Worm (Caenorhabditis elegans) whole organism, L3 larva: Measurements from ENCODE around the gene ttc-39B.

Experiments
- R02D3.7 ChIP-seq: fragments of 150-350 bp; optimal IDR thresholded peaks from 2 replicates; lab custom pipeline; 2014; ENCODE audit warnings: missing biosample characterization, missing genetic modification characterization
- aly-2 ChIP-seq: fragments of 150-350 bp; optimal IDR thresholded peaks from 2 replicates; lab custom pipeline; 2014; ENCODE audit warnings: missing biosample characterization, missing genetic modification characterization
- ceh-16 ChIP-seq: sonication (generic microtip); optimal IDR thresholded peaks from 2 replicates; lab custom pipeline; 2017; ENCODE audit warnings: missing biosample characterization, missing genetic modification characterization
- ceh-28 ChIP-seq: fragments of 150-350 bp; optimal IDR thresholded peaks from 2 replicates; lab custom pipeline; 2014; ENCODE audit warnings: missing biosample characterization, missing genetic modification reagents, missing genetic modification characterization
- ceh-82 ChIP-seq: fragments of 150-350 bp; optimal IDR thresholded peaks from 2 replicates; lab custom pipeline; 2014; ENCODE audit warnings: missing biosample characterization, missing genetic modification characterization
- ceh-9 ChIP-seq: sonication (generic microtip); optimal IDR thresholded peaks from 2 replicates; lab custom pipeline; 2018; ENCODE audit warnings: missing biosample characterization, missing genetic modification characterization
- daf-12 ChIP-seq: fragments of 150-350 bp; optimal IDR thresholded peaks from 2 replicates; lab custom pipeline; 2014; ENCODE audit warnings: missing biosample characterization, missing genetic modification reagents, missing genetic modification characterization
- egl-27 ChIP-seq: sonication (generic microtip); optimal IDR thresholded peaks from 4 replicates; lab custom pipeline; 2017; ENCODE audit warnings: missing biosample characterization, missing genetic modification reagents, missing genetic modification characterization
- egl-5 ChIP-seq: fragments of 150-350 bp; optimal IDR thresholded peaks from 2 replicates; lab custom pipeline; 2017; ENCODE audit warnings: missing biosample characterization, missing genetic modification reagents, missing genetic modification characterization, inconsistent platforms
- elt-1 ChIP-seq: fragments of 150-350 bp; optimal IDR thresholded peaks from 2 replicates; lab custom pipeline; 2014; ENCODE audit warnings: missing biosample characterization, missing genetic modification characterization
- elt-2 ChIP-seq: sonication (generic microtip); optimal IDR thresholded peaks from 2 replicates; lab custom pipeline; 2016; ENCODE audit warnings: missing genetic modification reagents, mild to moderate bottlenecking, missing genetic modification characterization, missing compliant biosample characterization
- elt-3 ChIP-seq, 3 experiments: fragments of 150-350 bp in 1 of 3; sonication (generic microtip) in 2 of 3; optimal IDR thresholded peaks; 2 replicates in 2 of 3; 4 replicates in 1 of 3; lab custom pipeline; 2014 to 2017; ENCODE audit warnings: missing biosample characterization in 3 of 3, missing genetic modification characterization in 3 of 3
- eor-1 ChIP-seq, 2 experiments: fragments of 150-350 bp; optimal IDR thresholded peaks; 2 replicates each; lab custom pipeline; 2014 to 2018; ENCODE audit warnings: missing biosample characterization in 2 of 2, missing genetic modification characterization in 2 of 2
- fkh-10 ChIP-seq: sonication (generic microtip); optimal IDR thresholded peaks from 2 replicates; lab custom pipeline; 2017; ENCODE audit warnings: missing biosample characterization, missing genetic modification reagents, missing genetic modification characterization
- fkh-2 ChIP-seq: fragments of 150-350 bp; optimal IDR thresholded peaks from 2 replicates; lab custom pipeline; 2014; ENCODE audit warnings: missing biosample characterization, missing genetic modification reagents, missing genetic modification characterization
- fos-1 ChIP-seq: fragments of 150-350 bp; optimal IDR thresholded peaks from 2 replicates; lab custom pipeline; 2014; ENCODE audit warnings: missing biosample characterization, missing genetic modification characterization
- hmg-11 ChIP-seq: sonication (generic microtip); optimal IDR thresholded peaks from 2 replicates; lab custom pipeline; 2016; ENCODE audit warnings: missing genetic modification characterization, missing compliant biosample characterization
- jun-1 ChIP-seq: fragments of 150-350 bp; optimal IDR thresholded peaks from 2 replicates; lab custom pipeline; 2014; ENCODE audit warnings: missing biosample characterization, missing genetic modification reagents, missing genetic modification characterization
- lin-15B ChIP-seq: fragments of 150-350 bp; optimal IDR thresholded peaks from 2 replicates; lab custom pipeline; 2014; ENCODE audit warnings: missing biosample characterization, missing genetic modification characterization
- lin-39 ChIP-seq: fragments of 150-350 bp; optimal IDR thresholded peaks from 2 replicates; lab custom pipeline; 2018; ENCODE audit warnings: missing biosample characterization, missing genetic modification reagents, missing genetic modification characterization
- lsy-12 ChIP-seq: sonication (generic microtip); optimal IDR thresholded peaks from 2 replicates; lab custom pipeline; 2016; ENCODE audit warnings: mild to moderate bottlenecking, missing genetic modification characterization, missing compliant biosample characterization
- mdl-1 ChIP-seq: fragments of 150-350 bp; optimal IDR thresholded peaks from 2 replicates; lab custom pipeline; 2014; ENCODE audit warnings: missing biosample characterization, missing genetic modification characterization
- mml-1 ChIP-seq: fragments of 150-350 bp; sonication (generic microtip); optimal IDR thresholded peaks from 3 replicates; lab custom pipeline; 2014; ENCODE audit warnings: missing biosample characterization, missing genetic modification characterization
- nfya-1 ChIP-seq: sonication (generic microtip); optimal IDR thresholded peaks from 2 replicates; lab custom pipeline; 2017; ENCODE audit warnings: missing genetic modification characterization, mild to moderate bottlenecking, missing compliant biosample characterization, antibody characterized with exemption, moderate library complexity; ENCODE audit not compliant: insufficient read depth
- nhr-11 ChIP-seq: fragments of 150-350 bp; optimal IDR thresholded peaks from 2 replicates; lab custom pipeline; 2014; ENCODE audit warnings: missing biosample characterization, missing genetic modification characterization
- nhr-12 ChIP-seq: fragments of 150-350 bp; optimal IDR thresholded peaks from 2 replicates; lab custom pipeline; 2014; ENCODE audit warnings: missing biosample characterization, missing genetic modification characterization
- nhr-23 ChIP-seq: fragments of 150-350 bp; optimal IDR thresholded peaks from 2 replicates; lab custom pipeline; 2014; ENCODE audit warnings: missing biosample characterization, missing genetic modification reagents, missing genetic modification characterization
- nhr-237 ChIP-seq: fragments of 150-350 bp; optimal IDR thresholded peaks from 2 replicates; lab custom pipeline; 2014; ENCODE audit warnings: missing biosample characterization, missing genetic modification characterization
- nhr-25 ChIP-seq: sonication (generic microtip); optimal IDR thresholded peaks from 2 replicates; lab custom pipeline; 2017; ENCODE audit warnings: missing biosample characterization, missing genetic modification characterization
- nhr-28 ChIP-seq: fragments of 150-350 bp; optimal IDR thresholded peaks from 2 replicates; lab custom pipeline; 2014; ENCODE audit warnings: missing biosample characterization, missing genetic modification characterization
- nhr-43 ChIP-seq: sonication (generic microtip); optimal IDR thresholded peaks from 2 replicates; lab custom pipeline; 2016; ENCODE audit warnings: mild to moderate bottlenecking, missing genetic modification characterization, missing compliant biosample characterization; ENCODE audit not compliant: poor library complexity, severe bottlenecking
- nhr-67 ChIP-seq: fragments of 150-350 bp; optimal IDR thresholded peaks from 2 replicates; lab custom pipeline; 2014; ENCODE audit warnings: missing biosample characterization, missing genetic modification characterization
- nhr-77 ChIP-seq: fragments of 150-350 bp; optimal IDR thresholded peaks from 2 replicates; lab custom pipeline; 2014; ENCODE audit warnings: missing biosample characterization, missing genetic modification characterization
- pha-4 ChIP-seq: fragments of 150-350 bp; optimal IDR thresholded peaks from 2 replicates; lab custom pipeline; 2014; ENCODE audit warnings: missing biosample characterization, missing genetic modification reagents, missing genetic modification characterization
- pqm-1 ChIP-seq: fragments of 150-350 bp; optimal IDR thresholded peaks from 2 replicates; lab custom pipeline; 2017; ENCODE audit warnings: missing biosample characterization, missing genetic modification characterization, inconsistent platforms
- sea-2 ChIP-seq: fragments of 150-350 bp; sonication (generic microtip); optimal IDR thresholded peaks from 4 replicates; lab custom pipeline; 2014; ENCODE audit warnings: missing biosample characterization, missing genetic modification reagents, missing genetic modification characterization
- skn-1 ChIP-seq: fragments of 150-350 bp; optimal IDR thresholded peaks from 2 replicates; lab custom pipeline; 2014; ENCODE audit warnings: missing biosample characterization, missing genetic modification characterization
- snpc-4 ChIP-seq: fragments of 150-350 bp; optimal IDR thresholded peaks from 2 replicates; lab custom pipeline; 2014; ENCODE audit warnings: missing biosample characterization, missing genetic modification characterization
- tbx-2 ChIP-seq: sonication (generic microtip); optimal IDR thresholded peaks from 2 replicates; lab custom pipeline; 2016; ENCODE audit warnings: mild to moderate bottlenecking, missing genetic modification characterization, missing compliant biosample characterization
- unc-39 ChIP-seq: sonication (generic microtip); optimal IDR thresholded peaks from 4 replicates; lab custom pipeline; 2017; ENCODE audit warnings: missing biosample characterization, missing genetic modification characterization
- unc-62 ChIP-seq: fragments of 150-350 bp; sonication (generic microtip); optimal IDR thresholded peaks from 4 replicates; lab custom pipeline; 2014; ENCODE audit warnings: missing biosample characterization, missing genetic modification reagents, missing genetic modification characterization
- zag-1 ChIP-seq: fragments of 150-350 bp; optimal IDR thresholded peaks from 2 replicates; lab custom pipeline; 2014; ENCODE audit warnings: missing biosample characterization, missing genetic modification characterization
- ztf-11 ChIP-seq: fragments of 150-350 bp; optimal IDR thresholded peaks from 2 replicates; lab custom pipeline; 2014; ENCODE audit warnings: missing biosample characterization, missing genetic modification characterization
- ztf-4 ChIP-seq: fragments of 150-350 bp; optimal IDR thresholded peaks from 2 replicates; lab custom pipeline; 2014; ENCODE audit warnings: missing biosample characterization, missing genetic modification characterization

ttc-39B gene

ce11 chrII:6370110-6370509 is 36.3 kb upstream of the ttc-39B start (continued):
- peak; percentile 5 for TF ChIP-seq nhr-11 (tag; lab: Kevin White, UChicago)

DNA sequence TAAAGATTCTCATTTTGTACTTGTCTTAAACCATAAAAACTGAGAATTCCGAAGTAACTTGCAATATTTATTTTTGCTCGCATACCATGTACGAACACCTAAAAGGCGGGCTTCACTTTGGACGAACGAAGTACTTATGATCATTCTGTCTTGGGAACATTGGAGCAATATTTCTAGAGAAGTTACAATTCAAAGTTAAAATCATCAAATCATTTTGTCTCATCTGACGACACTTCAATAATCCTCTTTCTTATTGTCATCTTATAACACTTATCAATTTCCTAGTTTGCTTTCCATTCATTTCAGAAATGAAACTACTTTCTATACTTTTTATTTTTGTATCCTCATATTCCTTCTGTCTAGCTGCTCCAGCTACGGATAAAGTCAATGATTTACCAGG is 32.9 kb upstream of the ttc-39B start, which contains the start of gene ctsa-4.1:
Gene ctsa-4.1, plus strand, starts transcription at position 301 of the 400 bp plus-strand sequence.
- TF ChIP-seq fkh-2 (tag; lab: Kevin White, UChicago) (no peak), pqm-1 (tag; lab: Kevin White, UChicago) (no peak), nhr-25 (tag; lab: Kevin White, UChicago) (no peak), ceh-82 (tag; lab: Kevin White, UChicago) (no peak), daf-12 (tag; lab: Kevin White, UChicago) (no peak), unc-62 (no peak), nhr-43 (tag; lab: Kevin White, UChicago) (no peak)

DNA sequence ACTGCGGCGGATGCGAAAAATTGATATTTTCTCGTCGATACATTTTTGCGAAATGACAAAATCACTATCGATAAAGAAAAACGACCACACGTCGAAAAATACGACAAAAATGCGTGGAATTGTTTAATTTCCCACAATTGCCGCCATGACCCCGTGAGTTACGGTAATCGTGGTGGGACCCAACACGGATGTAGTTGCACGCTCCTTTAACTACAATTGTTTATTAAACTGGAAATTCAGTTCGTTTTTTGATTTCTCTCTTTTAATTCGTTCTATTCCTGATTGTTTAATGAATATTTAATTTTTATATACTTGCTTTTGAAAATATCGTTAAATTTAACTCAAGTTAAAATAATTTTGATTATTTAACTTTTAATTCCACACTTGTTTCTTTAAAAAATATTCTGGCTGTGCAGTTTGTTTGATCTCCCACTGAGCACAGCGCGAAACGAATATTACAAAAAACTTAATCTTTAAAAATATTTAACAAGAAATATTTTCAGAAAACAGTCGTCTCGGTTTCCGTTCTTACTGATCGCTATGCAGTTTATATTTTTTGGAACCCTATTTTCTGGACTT is 31.5 kb upstream of the ttc-39B start, which contains the start of the genes ani-2 and clec-88:
Gene ani-2, minus strand, starts transcription at position 131 of the 579 bp plus-strand sequence.
Gene clec-88, plus strand, starts transcription at position 486 of the 579 bp plus-strand sequence.
- TF ChIP-seq aly-2 (tag; lab: Kevin White, UChicago) (no peak), R02D3.7 (tag; lab: Kevin White, UChicago) (no peak), nhr-77 (tag; lab: Kevin White, UChicago) (no peak), ceh-82 (tag; lab: Kevin White, UChicago) (no peak), snpc-4 (tag; lab: Kevin White, UChicago) (no peak), ceh-16 (tag; lab: Kevin White, UChicago) (no peak), nhr-67 (tag; lab: Kevin White, UChicago) (no peak), ztf-4 (tag; lab: Kevin White, UChicago) (no peak), egl-5 (tag; lab: Kevin White, UChicago) (no peak), nhr-12 (tag; lab: Kevin White, UChicago) (no peak), elt-3 (tag; optimal IDR thresholded peaks at IDR 0.05; lab: Kevin White, UChicago) (no peak), nhr-25 (tag; lab: Kevin White, UChicago) (no peak), lsy-12 (no peak), nfya-1 (no peak)

- TF ChIP-seq nhr-67 (tag; lab: Kevin White, UChicago) (no peak), unc-39 (tag; lab: Kevin White, UChicago) (no peak), pha-4 (tag; lab: Kevin White, UChicago) (peak; percentile 85), pqm-1 (tag; lab: Kevin White, UChicago) (no peak), nhr-237 (tag; lab: Kevin White, UChicago) (no peak), nhr-12 (tag; lab: Kevin White, UChicago) (no peak), ceh-9 (tag; lab: Kevin White, UChicago) (no peak), lin-39 (tag; lab: Kevin White, UChicago) (peak; percentile 45), elt-1 (tag; lab: Kevin White, UChicago) (no peak), daf-12 (tag; lab: Kevin White, UChicago) (no peak), tbx-2 (tag; lab: Kevin White, UChicago) (no peak), ceh-16 (tag; lab: Kevin White, UChicago) (no peak), ceh-82 (tag; lab: Kevin White, UChicago) (no peak), R02D3.7 (tag; lab: Kevin White, UChicago) (no peak), nhr-43 (tag; lab: Kevin White, UChicago) (no peak), fos-1 (tag; lab: Kevin White, UChicago) (no peak), ztf-4 (tag; lab: Kevin White, UChicago) (no peak), jun-1 (tag; lab: Kevin White, UChicago) (no peak), elt-2 (tag; lab: Kevin White, UChicago) (peak; percentile 40), nhr-28 (tag; lab: Kevin White, UChicago) (no peak), hmg-11 (tag; lab: Kevin White, UChicago) (peak; percentile 56), nhr-11 (tag; lab: Kevin White, UChicago) (no peak), sea-2 (GFP tag; lab: Kevin White, UChicago) (no peak), mdl-1 (tag; lab: Kevin White, UChicago) (no peak), zag-1 (tag; lab: Kevin White, UChicago) (no peak), lsy-12 (peak; percentile 43), ceh-28 (tag; lab: Kevin White, UChicago) (peak; percentile 21), ztf-11 (tag; lab: Kevin White, UChicago) (no peak), elt-3 (tag; optimal IDR thresholded peaks at IDR 0.05; lab: Kevin White, UChicago) (no peak), unc-62 (no peak), skn-1 (tag; lab: Kevin White, UChicago) (no peak), mml-1 (tag; lab: Kevin White, UChicago) (no peak), egl-27 (no peak), eor-1 (tag; optimal IDR thresholded peaks at IDR 0.05; lab: Kevin White, UChicago) (no peak), aly-2 (tag; lab: Kevin White, UChicago) (no peak), egl-5 (tag; lab: Kevin White, UChicago) (no peak), nhr-77 (tag; lab: Kevin White, UChicago) (no peak), lin-15B (tag; lab: Kevin White, UChicago) (peak; percentile 76), nhr-23 (tag; lab: Kevin White, UChicago) (peak; percentile 71), fkh-10 (GFP tag; lab: Kevin White, UChicago) (no peak)
Observed at ce11 chrII:6360822-6361221, 27.0 kb upstream of the ttc-39B start, which contains the start of gene K10B2.4. Gene K10B2.4 (minus strand): TSS chrII:6360959.
